Worm (Caenorhabditis elegans) whole organism, L4 larva: Measurements from ENCODE around the gene apn-1.

ENCODE experiments used
- F49E8.2 ChIP-seq: sonication (generic microtip); optimal IDR thresholded peaks from 2 replicates; lab custom pipeline; 2016; ENCODE audit warnings: missing compliant biosample characterization, mild to moderate bottlenecking, missing genetic modification characterization, borderline replicate concordance
- Y105C5A.15 ChIP-seq: fragments of 200-800 bp; sonication (Bioruptor generic); IDR thresholded peaks from 2 replicates; pipeline ENCODE4 v1.3.6; 2022; ENCODE audit warnings: missing genetic modification characterization, missing compliant biosample characterization
- daf-12 ChIP-seq: fragments of 150-350 bp; optimal IDR thresholded peaks from 2 replicates; lab custom pipeline; 2014; ENCODE audit warnings: missing biosample characterization, missing genetic modification reagents, missing genetic modification characterization
- egl-27 ChIP-seq: sonication (generic microtip); optimal IDR thresholded peaks from 3 replicates; lab custom pipeline; 2017; ENCODE audit warnings: missing biosample characterization, missing genetic modification reagents, missing genetic modification characterization
- fos-1 ChIP-seq: fragments of 150-350 bp; optimal IDR thresholded peaks from 2 replicates; lab custom pipeline; 2014; ENCODE audit warnings: missing biosample characterization, missing genetic modification characterization
- lir-3 ChIP-seq: sonication (generic microtip); optimal IDR thresholded peaks from 2 replicates; lab custom pipeline; 2016; ENCODE audit warnings: mild to moderate bottlenecking, missing genetic modification characterization, missing compliant biosample characterization
- lsy-2 ChIP-seq, 2 experiments: fragments of 150-350 bp in 1 of 2; sonication (generic microtip) in 1 of 2; optimal IDR thresholded peaks; 2 replicates each; lab custom pipeline; 2014 to 2017; ENCODE audit warnings: missing biosample characterization in 2 of 2, missing genetic modification characterization in 2 of 2
- mep-1 ChIP-seq: fragments of 150-350 bp; sonication (generic microtip); optimal IDR thresholded peaks from 3 replicates; lab custom pipeline; 2014; ENCODE audit warnings: missing biosample characterization, missing genetic modification characterization
- nhr-6 ChIP-seq: fragments of 150-350 bp; optimal IDR thresholded peaks from 2 replicates; lab custom pipeline; 2014; ENCODE audit warnings: missing biosample characterization, missing genetic modification characterization
- nhr-76 ChIP-seq: fragments of 150-350 bp; optimal IDR thresholded peaks from 2 replicates; lab custom pipeline; 2014; ENCODE audit warnings: missing biosample characterization, missing genetic modification characterization
- zip-11 ChIP-seq: fragments of 200-800 bp; sonication (Bioruptor generic); IDR thresholded peaks from 2 replicates; pipeline ENCODE4 v1.3.6; 2022; ENCODE audit warnings: missing genetic modification characterization, missing compliant biosample characterization

DNA sequence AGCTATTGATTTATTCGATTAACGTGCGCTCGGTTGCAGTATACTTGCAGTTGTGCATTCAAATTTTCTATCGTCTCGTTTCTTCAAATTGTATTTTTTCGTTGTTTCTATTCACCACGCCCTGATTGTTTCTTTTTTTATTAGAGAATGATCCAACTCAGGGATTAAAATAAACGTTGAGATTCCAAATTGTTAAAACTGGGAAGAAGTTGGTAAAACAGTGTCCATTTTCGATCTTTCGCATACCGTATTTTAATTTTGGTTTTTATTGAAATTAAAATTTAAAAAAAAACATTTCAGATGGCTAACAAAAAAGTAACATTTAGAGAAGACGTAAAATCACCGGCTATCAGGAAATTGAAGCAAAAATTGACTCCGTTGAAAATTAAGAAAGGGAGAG is at the start of gene apn-1:
- TF ChIP-seq fos-1 (no peak), daf-12 (no peak), zip-11 (GFP tag; lab: Robert Waterston, UW) (no peak), lsy-2 (tag; optimal IDR thresholded peaks at IDR 0.05; lab: Kevin White, UChicago) (no peak), nhr-6 (no peak), nhr-76 (tag; lab: Kevin White, UChicago) (no peak), F49E8.2 (no peak), egl-27 (tag; lab: Kevin White, UChicago) (no peak), Y105C5A.15 (GFP tag; lab: Robert Waterston, UW) (no peak), mep-1 (no peak), lir-3 (no peak)
